Worm (Caenorhabditis elegans): ENCODE measurements around the gene fut-5.

fut-5 gene

ce11 chrII:4701482-4702119, 34.1 kb upstream of the fut-5 start, which contains the start of gene unc-85 (continued):
- TF ChIP-seq lin-15B (tag; optimal IDR thresholded peaks at IDR 0.05) (peak; percentile 71), unc-86 (tag; optimal IDR thresholded peaks at IDR 0.05) (peak; percentile 63), fkh-8 (tag; optimal IDR thresholded peaks at IDR 0.05) (peak; percentile 54), xbp-1 (tag; optimal IDR thresholded peaks at IDR 0.05) (peak; percentile 61), C16A3.4 (tag; optimal IDR thresholded peaks at IDR 0.05) (peak; percentile 63), lin-13 (GFP tag; optimal IDR thresholded peaks at IDR 0.05) (peak; percentile 44), sox-4 (tag; optimal IDR thresholded peaks at IDR 0.05) (peak; percentile 40), dpl-1 (GFP tag; optimal IDR thresholded peaks at IDR 0.05) (peak; percentile 44 to 80 (median 70)), pax-3 (tag; optimal IDR thresholded peaks at IDR 0.05) (peak; percentile 36), lin-14 (GFP tag; optimal IDR thresholded peaks at IDR 0.05) (peak; percentile 83), unc-130 (tag; optimal IDR thresholded peaks at IDR 0.05) (peak; percentile 50), vab-15 (tag; optimal IDR thresholded peaks at IDR 0.05) (peak; percentile 8), blmp-1 (tag; optimal IDR thresholded peaks at IDR 0.05) (peak; percentile 20), lin-35 (GFP tag; optimal IDR thresholded peaks at IDR 0.05) (peak; percentile 43 to 80), ceh-8 (GFP tag; optimal IDR thresholded peaks at IDR 0.05) (peak; percentile 19), nhr-237 (tag; optimal IDR thresholded peaks at IDR 0.05) (peak; percentile 3), egl-13 (tag; optimal IDR thresholded peaks at IDR 0.05) (peak; percentile 52), mep-1 (tag; optimal IDR thresholded peaks at IDR 0.05) (peak; percentile 28)

- TF ChIP-seq lin-15B (tag; optimal IDR thresholded peaks at IDR 0.05) (peak; percentile 66), vab-15 (tag; optimal IDR thresholded peaks at IDR 0.05) (peak; percentile 62), C34B4.2 (tag; optimal IDR thresholded peaks at IDR 0.05) (no peak), jun-1 (tag; optimal IDR thresholded peaks at IDR 0.05) (peak; percentile 10), unc-98 (GFP tag; IDR thresholded peaks at IDR 0.05) (no peak), nhr-20 (tag; optimal IDR thresholded peaks at IDR 0.05) (peak; percentile 72), hpl-2 (GFP tag; optimal IDR thresholded peaks at IDR 0.05) (no peak), nhr-12 (tag; optimal IDR thresholded peaks at IDR 0.05) (no peak), sup-37 (GFP tag; optimal IDR thresholded peaks at IDR 0.05) (no peak), hlh-17 (GFP tag; optimal IDR thresholded peaks at IDR 0.05; ENCODE audit: borderline replicate concordance) (no peak), nhr-84 (tag; optimal IDR thresholded peaks at IDR 0.05) (no peak), swsn-7 (tag; optimal IDR thresholded peaks at IDR 0.05) (peak; percentile 66), nhr-90 (tag; optimal IDR thresholded peaks at IDR 0.05; ENCODE audit: poor library complexity) (peak; percentile 58), fkh-8 (tag; optimal IDR thresholded peaks at IDR 0.05) (peak; percentile 12), grh-1 (GFP tag; IDR thresholded peaks at IDR 0.05) (no peak), egl-13 (tag; optimal IDR thresholded peaks at IDR 0.05) (no peak), unc-30 (tag; optimal IDR thresholded peaks at IDR 0.05) (no peak), nhr-237 (tag; optimal IDR thresholded peaks at IDR 0.05) (no peak), nhr-19 (GFP tag; conservative IDR thresholded peaks at IDR 0.05) (peak; percentile 70), lin-39 (tag; optimal IDR thresholded peaks at IDR 0.05) (peak; percentile 56), nhr-71 (tag; optimal IDR thresholded peaks at IDR 0.05) (peak; percentile 81), ceh-82 (tag; optimal IDR thresholded peaks at IDR 0.05) (peak in 2 of 3 experiments; percentile 59 to 81), rnt-1 (tag; optimal IDR thresholded peaks at IDR 0.05) (peak; percentile 77), fos-1 (tag; optimal IDR thresholded peaks at IDR 0.05) (peak; percentile 51), lin-13 (GFP tag; optimal IDR thresholded peaks at IDR 0.05) (peak; percentile 52), nhr-47 (tag; optimal IDR thresholded peaks at IDR 0.05) (peak; percentile 75), elt-3 (tag; optimal IDR thresholded peaks at IDR 0.05) (peak in 2 of 6 experiments; percentile 57 to 64), mep-1 (tag; optimal IDR thresholded peaks at IDR 0.05) (peak; percentile 79), lir-3 (tag; optimal IDR thresholded peaks at IDR 0.05; ENCODE audit: poor library complexity) (peak; percentile 66), efl-3 (GFP tag; optimal IDR thresholded peaks at IDR 0.05) (no peak), elt-2 (tag; optimal IDR thresholded peaks at IDR 0.05) (peak; percentile 32), mef-2 (tag; optimal IDR thresholded peaks at IDR 0.05) (no peak), efl-1 (optimal IDR thresholded peaks at IDR 0.05) (peak; percentile 93 to 96), efl-1 (GFP tag; optimal IDR thresholded peaks at IDR 0.05 in 1 of 2) (peak; percentile 94 to 99), C04F5.9 (tag; optimal IDR thresholded peaks at IDR 0.05) (no peak), lsy-2 (tag; optimal IDR thresholded peaks at IDR 0.05) (peak; percentile 99 to 100), lin-14 (GFP tag; optimal IDR thresholded peaks at IDR 0.05) (peak; percentile 63), unc-62 (GFP tag; optimal IDR thresholded peaks at IDR 0.05) (no peak)
These were observed 30.8 kb upstream of the fut-5 start, which contains the start of the genes rpn-5 and scc-1 for ce11 chrII:4698266-4698771. rpn-5 (minus strand) TSS chrII:4698427. scc-1 (plus strand) TSS chrII:4698721.

Measured in whole organism, L1 larva.